Worm (Caenorhabditis elegans): ENCODE measurements around the gene aqp-10.

DNA sequence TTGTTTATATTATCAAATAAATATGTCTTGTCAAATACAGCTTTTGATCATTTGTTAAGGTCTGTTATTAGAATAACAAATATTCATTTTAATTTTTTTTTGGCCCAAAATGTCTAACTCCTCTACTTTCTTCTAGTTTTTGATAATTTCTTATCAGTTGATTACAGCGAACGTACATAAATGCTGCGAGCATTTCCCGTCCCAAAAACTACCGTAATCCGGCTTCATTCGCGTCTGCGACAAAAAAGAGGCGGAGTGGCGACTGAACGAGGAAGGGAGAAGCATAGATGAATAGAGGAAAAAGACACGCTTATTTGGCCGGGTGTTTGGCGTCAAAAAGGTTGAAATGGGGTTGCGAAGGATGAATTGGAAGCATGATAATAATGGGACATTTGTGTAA lies 29.1 kb downstream of the aqp-10 start:
- TF ChIP-seq fkh-10 (GFP tag; optimal IDR thresholded peaks at IDR 0.05) (no peak), ceh-16 (tag; optimal IDR thresholded peaks at IDR 0.05) (no peak), tbx-2 (tag; optimal IDR thresholded peaks at IDR 0.05) (no peak), ZK546.5 (tag; optimal IDR thresholded peaks at IDR 0.05) (no peak), elt-3 (tag; optimal IDR thresholded peaks at IDR 0.05) (no peak)

All from whole organism, L3 larva.